Fruit fly (Drosophila melanogaster) whole organism, larva: ENCODE results near the gene Cpsf6.

ENCODE experiments used
- noc ChIP-seq: fragments of 200-800 bp; sonication (Bioruptor generic); optimal IDR thresholded peaks from 3 replicates; lab custom pipeline; 2019; ENCODE audit warnings: missing biosample characterization, mild to moderate bottlenecking, missing genetic modification characterization, moderate library complexity

Gene Cpsf6

dm6 chr3L:8315141-8315816, at the start of gene Cpsf6:
Cpsf6 (minus strand) TSS chr3L:8315502.
- no peak for TF ChIP-seq noc (tag; lab: Kevin White, UChicago)

DNA sequence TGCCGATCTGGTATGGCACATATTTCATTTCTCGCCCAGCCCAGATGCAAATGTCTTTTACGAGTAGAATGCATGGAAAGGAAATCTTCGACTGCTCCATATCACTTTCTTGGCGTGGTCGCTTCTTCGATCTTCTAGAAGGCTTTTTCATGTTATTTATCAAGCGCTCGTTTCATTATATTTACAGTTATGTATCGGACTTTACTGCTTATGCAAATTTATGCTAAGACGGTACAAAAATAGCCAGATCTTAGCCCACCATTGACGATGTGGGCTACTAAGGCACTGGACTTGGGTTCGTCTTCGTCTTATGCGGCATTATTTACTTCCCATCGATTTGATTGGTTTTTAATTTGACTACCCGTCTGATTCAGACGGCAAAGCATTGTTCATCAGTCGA, 48.0 kb upstream of the Cpsf6 start:
- TF ChIP-seq noc (tag; lab: Kevin White, UChicago), result no peak

DNA sequence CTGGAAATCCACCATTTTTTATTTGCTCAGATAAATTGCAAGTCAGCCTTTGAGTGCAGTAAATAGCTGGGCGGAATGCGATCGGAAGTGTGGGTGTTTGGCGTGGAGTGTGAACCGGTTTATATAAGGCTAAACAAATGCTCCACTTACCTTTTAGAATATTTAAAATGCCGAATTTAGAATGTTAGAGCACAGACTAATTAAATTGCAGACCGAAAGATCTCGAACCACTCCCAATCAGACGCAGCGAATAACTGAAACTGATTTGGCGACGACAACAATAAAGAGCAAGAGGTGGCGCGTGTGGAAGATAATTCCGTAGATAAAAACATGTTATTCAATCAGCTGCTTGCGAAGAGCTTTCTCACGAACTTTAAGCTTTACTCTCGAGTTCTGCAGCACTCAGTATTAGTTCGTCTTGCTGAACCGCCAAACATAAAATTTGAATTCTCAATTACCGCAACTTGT, 45.4 kb upstream of the Cpsf6 start, which contains the start of gene Idh:
TSS of gene Idh (minus strand) at position 264 of the 468 bp plus-strand sequence.
- TF ChIP-seq noc (tag; lab: Kevin White, UChicago), result peak; percentile 61

- TF ChIP-seq noc (tag; lab: Kevin White, UChicago), result no peak
These were observed 44.9 kb upstream of the Cpsf6 start for dm6 chr3L:8360063-8360642.

DNA sequence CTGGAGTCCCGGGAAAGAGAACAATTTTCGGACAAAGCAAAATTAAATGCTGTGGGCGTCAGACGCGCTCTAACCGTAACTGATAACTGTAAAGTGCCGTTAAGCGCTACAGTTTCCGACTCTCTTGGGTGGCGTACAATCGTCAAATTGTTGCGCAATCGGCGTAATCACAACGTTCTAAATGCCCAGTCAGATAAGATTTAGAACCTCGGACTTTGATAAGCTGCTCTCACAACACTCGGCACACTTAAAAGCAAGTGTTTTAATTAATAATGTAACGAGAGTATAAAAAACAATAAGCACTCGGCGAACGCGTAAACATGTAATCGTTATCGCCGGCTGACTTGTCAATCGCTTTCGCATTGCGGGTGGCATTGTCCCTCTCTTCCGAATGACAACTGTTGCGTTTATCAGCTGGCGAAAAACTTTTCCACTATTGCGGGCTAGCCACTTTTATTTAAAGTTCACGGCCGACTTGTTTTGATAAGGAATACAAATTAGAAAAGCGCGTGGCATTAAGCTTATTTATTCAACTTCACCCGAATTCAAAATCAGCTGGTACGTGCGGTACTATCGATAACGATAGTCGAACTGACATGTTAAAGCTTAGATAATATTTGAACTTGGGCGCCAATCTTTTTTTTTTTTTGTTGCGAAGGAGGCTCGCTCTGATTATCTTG, 43.6 kb upstream of the Cpsf6 start:
- peak; percentile 60 for TF ChIP-seq noc (tag; lab: Kevin White, UChicago)

DNA sequence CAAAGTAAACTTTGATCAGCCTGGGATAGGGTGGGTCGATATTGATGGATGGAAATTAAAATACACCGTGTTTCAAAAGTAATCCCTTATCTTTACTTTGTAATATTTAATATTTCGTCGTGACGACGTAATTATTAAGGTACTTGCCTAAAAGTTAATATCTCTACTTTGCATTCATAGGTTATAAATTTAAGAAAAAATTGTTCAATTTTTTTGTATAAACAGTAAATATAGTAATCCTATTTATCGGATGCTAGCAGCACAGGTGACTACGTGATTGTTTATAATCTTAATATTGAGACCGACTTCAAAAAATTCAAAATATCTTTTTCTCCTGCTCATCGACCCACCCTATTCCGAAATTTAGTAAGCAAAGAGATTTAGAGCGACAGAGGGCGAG, 42.8 kb upstream of the Cpsf6 start:
- TF ChIP-seq noc (tag; lab: Kevin White, UChicago), result peak; percentile 27

- no peak for TF ChIP-seq noc (tag; lab: Kevin White, UChicago)
These were observed 40.9 kb upstream of the Cpsf6 start, which contains the start of gene Culd for dm6 chr3L:8356196-8356595. Culd (minus strand) TSS chr3L:8356296.

dm6 chr3L:8347346-8347745, 32.0 kb upstream of the Cpsf6 start:
- TF ChIP-seq noc (tag; lab: Kevin White, UChicago), result no peak

- peak; percentile 81 for TF ChIP-seq noc (tag; lab: Kevin White, UChicago)
These were observed 31.0 kb upstream of the Cpsf6 start, which contains the start of the genes CG7182 and GAPcenA for dm6 chr3L:8346100-8346980. CG7182 (minus strand) TSS chr3L:8346382. GAPcenA (plus strand) TSS chr3L:8346561.

DNA sequence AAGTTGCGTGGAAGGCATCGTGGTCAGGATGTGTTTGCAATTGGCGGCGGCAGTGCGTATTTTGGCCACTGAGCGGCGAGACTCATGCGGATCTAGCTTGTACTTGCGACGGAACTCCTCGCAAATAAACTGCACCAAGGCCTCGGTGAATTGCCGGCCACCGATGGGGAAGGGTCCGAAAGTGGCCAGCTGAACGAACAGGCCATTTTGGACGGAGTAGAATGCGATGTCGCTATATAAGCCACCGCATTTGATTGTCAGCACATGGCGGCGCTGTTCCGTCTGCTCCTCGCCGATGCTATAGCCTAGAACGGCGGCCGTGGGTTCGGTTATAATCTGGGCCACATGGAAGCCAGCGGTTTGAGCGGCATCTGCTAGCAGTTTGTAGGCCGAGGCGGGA, 29.9 kb upstream of the Cpsf6 start:
- no peak for TF ChIP-seq noc (tag; lab: Kevin White, UChicago)

- peak; percentile 18 for TF ChIP-seq noc (tag; lab: Kevin White, UChicago)
These were observed 25.2 kb upstream of the Cpsf6 start, which contains the start of the genes Prim1 and CG7083 for dm6 chr3L:8340264-8341095. Prim1 (plus strand) TSS chr3L:8340314. CG7083 (plus strand) TSS chr3L:8340785.

- no peak for TF ChIP-seq noc (tag; lab: Kevin White, UChicago)
These were observed 23.6 kb upstream of the Cpsf6 start, which contains the start of gene Pex2 for dm6 chr3L:8338921-8339320. Pex2 (plus strand) TSS chr3L:8339051.

DNA sequence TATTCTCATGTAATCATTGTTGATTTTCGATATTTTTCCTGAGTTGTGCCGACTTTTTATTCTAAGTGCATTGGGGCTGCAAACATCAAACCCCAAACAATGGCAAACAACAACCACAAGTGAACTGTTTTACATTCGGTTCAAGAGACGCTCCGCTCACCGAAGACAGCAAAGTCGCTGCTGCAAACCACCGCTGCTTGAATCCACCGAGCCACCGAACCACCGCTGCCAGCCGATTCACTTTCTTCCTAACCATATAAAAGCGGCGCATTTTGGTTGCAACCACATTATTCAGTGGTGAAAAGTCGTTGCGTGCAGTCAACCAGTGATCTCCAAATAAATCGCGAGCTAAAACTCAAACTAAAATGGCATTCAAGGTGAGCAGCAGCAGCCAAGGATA, 21.1 kb upstream of the Cpsf6 start, which contains the start of gene Cpr66Cb:
TSS of gene Cpr66Cb (plus strand) at position 301 of the 400 bp plus-strand sequence.
- no peak for TF ChIP-seq noc (tag; lab: Kevin White, UChicago)

- no peak for TF ChIP-seq noc (tag; lab: Kevin White, UChicago)
These were observed 19.0 kb upstream of the Cpsf6 start for dm6 chr3L:8334338-8334737.
